Fruit fly (Drosophila melanogaster) whole organism, pupa: ENCODE data around the gene CG5446.

Experiments
- CG10348 ChIP-seq: fragments of 200-800 bp; sonication (Bioruptor generic); IDR thresholded peaks from 2 replicates; pipeline ENCODE4 v1.3.6; 2022; ENCODE audit warnings: missing biosample characterization, missing genetic modification characterization
- CG12605 ChIP-seq: fragments of 200-800 bp; sonication (Bioruptor generic); IDR thresholded peaks from 2 replicates; pipeline ENCODE4 v1.3.6; 2022; ENCODE audit warnings: missing biosample characterization, missing genetic modification characterization
- CG13204 ChIP-seq: fragments of 200-800 bp; sonication (Bioruptor generic); optimal IDR thresholded peaks from 2 replicates; lab custom pipeline; 2018; ENCODE audit warnings: missing biosample characterization, mild to moderate bottlenecking, missing genetic modification characterization, moderate library complexity
- CG14655 ChIP-seq: fragments of 200-800 bp; sonication (Bioruptor generic); optimal IDR thresholded peaks from 3 replicates; lab custom pipeline; 2017; ENCODE audit warnings: mild to moderate bottlenecking, missing biosample characterization, missing genetic modification reagents, missing genetic modification characterization
- CG15710 ChIP-seq: fragments of 200-800 bp; sonication (Bioruptor generic); optimal IDR thresholded peaks from 2 replicates; lab custom pipeline; 2018; ENCODE audit warnings: missing biosample characterization, mild to moderate bottlenecking, missing genetic modification characterization, moderate library complexity
- CG17806 ChIP-seq: fragments of 200-800 bp; sonication (Bioruptor generic); optimal IDR thresholded peaks from 2 replicates; lab custom pipeline; 2018; ENCODE audit warnings: missing biosample characterization, mild to moderate bottlenecking, missing genetic modification characterization, moderate library complexity
- CG32121 ChIP-seq: fragments of 200-800 bp; sonication (Bioruptor generic); IDR thresholded peaks from 2 replicates; pipeline ENCODE4 v1.3.6; 2022; ENCODE audit warnings: missing biosample characterization, missing genetic modification characterization
- CG34367 ChIP-seq: fragments of 200-800 bp; sonication (Bioruptor generic); optimal IDR thresholded peaks from 2 replicates; lab custom pipeline; 2018; ENCODE audit warnings: missing biosample characterization, mild to moderate bottlenecking, missing genetic modification characterization
- CG4496 ChIP-seq: fragments of 200-800 bp; sonication (Bioruptor generic); IDR thresholded peaks from 3 replicates; pipeline ENCODE4 v1.3.6; 2022; ENCODE audit warnings: missing biosample characterization, missing genetic modification characterization
- CG8159 ChIP-seq: fragments of 200-800 bp; sonication (Bioruptor generic); optimal IDR thresholded peaks from 3 replicates; lab custom pipeline; 2018; ENCODE audit warnings: missing biosample characterization, mild to moderate bottlenecking, missing genetic modification characterization, moderate library complexity
- CG8301 ChIP-seq: fragments of 200-800 bp; sonication (Bioruptor generic); optimal IDR thresholded peaks from 2 replicates; lab custom pipeline; 2018; ENCODE audit warnings: missing biosample characterization, mild to moderate bottlenecking, missing genetic modification characterization
- CG9948 ChIP-seq: fragments of 200-800 bp; sonication (Bioruptor generic); optimal IDR thresholded peaks from 2 replicates; lab custom pipeline; 2018; ENCODE audit warnings: missing biosample characterization, mild to moderate bottlenecking, missing genetic modification characterization, moderate library complexity
- D1 ChIP-seq: fragments of 200-800 bp; sonication (Bioruptor generic); optimal IDR thresholded peaks from 2 replicates; lab custom pipeline; 2018; ENCODE audit warnings: missing biosample characterization, mild to moderate bottlenecking, missing genetic modification characterization, moderate library complexity
- EcR ChIP-seq: fragments of 200-800 bp; sonication (Bioruptor generic); optimal IDR thresholded peaks from 3 replicates; lab custom pipeline; 2019; ENCODE audit warnings: missing biosample characterization, missing genetic modification characterization, mild to moderate bottlenecking, moderate library complexity, missing genetic modification reagents
- Ets98B ChIP-seq: fragments of 200-800 bp; sonication (Bioruptor generic); IDR thresholded peaks from 2 replicates; pipeline ENCODE4 v1.3.6; 2022; ENCODE audit warnings: missing biosample characterization, missing genetic modification characterization
- Pif1A ChIP-seq: fragments of 200-800 bp; sonication (Bioruptor generic); optimal IDR thresholded peaks from 3 replicates; lab custom pipeline; 2016; ENCODE audit warnings: missing biosample characterization, missing genetic modification characterization
- Pif1B ChIP-seq: fragments of 200-800 bp; sonication (Bioruptor generic); optimal IDR thresholded peaks from 3 replicates; lab custom pipeline; 2016; ENCODE audit warnings: missing biosample characterization, missing genetic modification characterization
- Snoo ChIP-seq: fragments of 200-800 bp; sonication (Bioruptor generic); optimal IDR thresholded peaks from 3 replicates; lab custom pipeline; 2017; ENCODE audit warnings: missing biosample characterization, mild to moderate bottlenecking, missing genetic modification characterization, inconsistent platforms
- fd96Ca ChIP-seq: fragments of 200-800 bp; sonication (Bioruptor generic); IDR thresholded peaks from 3 replicates; pipeline ENCODE4 v1.3.6; 2022; ENCODE audit warnings: missing biosample characterization, missing genetic modification characterization
- gl ChIP-seq: fragments of 200-800 bp; sonication (Bioruptor generic); optimal IDR thresholded peaks from 2 replicates; lab custom pipeline; 2018; ENCODE audit warnings: missing biosample characterization, mild to moderate bottlenecking, missing genetic modification characterization
- rn ChIP-seq: fragments of 200-800 bp; sonication (Bioruptor generic); IDR thresholded peaks from 2 replicates; pipeline ENCODE4 v1.3.6; 2022; ENCODE audit warnings: missing biosample characterization, missing genetic modification characterization

Gene CG5446

dm6 chr2L:12435428-12435827 lies 7.9 kb upstream of the CG5446 start:
- peak; percentile 76 for TF ChIP-seq EcR (GFP tag; lab: Kevin White, UChicago)
- no peak for TF ChIP-seq Ets98B (GFP tag; lab: Robert Waterston, UW)
- TF ChIP-seq, all 21 proteins: peak for 1

dm6 chr2L:12434535-12434938 lies 7.0 kb upstream of the CG5446 start, which contains the start of gene SC35:
SC35 (minus strand) TSS chr2L:12434665.
- TF ChIP-seq EcR (GFP tag; lab: Kevin White, UChicago): peak; percentile 54
- peak; percentile 55; the same call in 2 of the 3 replicates for TF ChIP-seq CG4496 (GFP tag; lab: Robert Waterston, UW)
- TF ChIP-seq CG13204 (GFP tag; lab: Kevin White, UChicago): no peak
- no peak for TF ChIP-seq CG8301 (tag; lab: Kevin White, UChicago)

- TF ChIP-seq CG4496 (GFP tag; lab: Robert Waterston, UW) (0 out of 3 replicates have a peak, but pooled peaks have one; percentile 25), CG32121 (peak; percentile 56), Pif1B (peak; percentile 22), D1 (no peak), CG13204 (GFP tag; lab: Kevin White, UChicago) (no peak), rn (GFP tag; lab: Robert Waterston, UW) (no peak; the same call in 1 of the 2 replicates), EcR (GFP tag; lab: Kevin White, UChicago) (no peak), Ets98B (GFP tag; lab: Robert Waterston, UW) (peak; percentile 59; the same call in 1 of the 2 replicates), gl (tag; lab: Kevin White, UChicago) (no peak), CG34367 (tag; lab: Kevin White, UChicago) (peak; percentile 56), fd96Ca (peak; percentile 10; the same call in 2 of the 3 replicates), CG8159 (tag; lab: Kevin White, UChicago) (peak; percentile 78), CG8301 (tag; lab: Kevin White, UChicago) (peak; percentile 33), CG10348 (peak; percentile 24; the same call in 1 of the 2 replicates), CG15710 (tag; lab: Kevin White, UChicago) (peak; percentile 73), Snoo (tag; lab: Kevin White, UChicago) (peak; percentile 46), CG17806 (peak; percentile 56), CG12605 (peak; percentile 13), CG9948 (peak; percentile 64)
- TF ChIP-seq, all 21 proteins: peak for 14
Observed at dm6 chr2L:12433712-12434534, 6.4 kb upstream of the CG5446 start, which contains the start of gene eRF3. eRF3 (plus strand) TSS chr2L:12434452.

dm6 chr2L:12430792-12431191 lies 3.3 kb upstream of the CG5446 start, which contains the start of gene CG5435:
CG5435 (minus strand) TSS chr2L:12430892.
- TF ChIP-seq CG9948: no peak
- TF ChIP-seq Ets98B (GFP tag; lab: Robert Waterston, UW): no peak
- no peak for TF ChIP-seq CG14655 (GFP tag; lab: Kevin White, UChicago)
- no peak for TF ChIP-seq gl (tag; lab: Kevin White, UChicago)
- TF ChIP-seq fd96Ca: no peak
- no peak for TF ChIP-seq CG8159 (tag; lab: Kevin White, UChicago)
- no peak for TF ChIP-seq Snoo (tag; lab: Kevin White, UChicago)

- peak; percentile 9 for TF ChIP-seq CG15710 (tag; lab: Kevin White, UChicago)
- TF ChIP-seq Snoo (tag; lab: Kevin White, UChicago): peak; percentile 42
- no peak for TF ChIP-seq CG10348
Observed at dm6 chr2L:12424555-12424954, 3.0 kb downstream of the CG5446 start, which contains the start of gene Fam92. Fam92 (plus strand) TSS chr2L:12424904.

dm6 chr2L:12423106-12423836 lies 4.2 kb downstream of the CG5446 start, which contains the start of gene vir-1:
vir-1 (minus strand) TSS chr2L:12423439.
- TF ChIP-seq Pif1A (GFP tag; lab: Kevin White, UChicago): peak; percentile 3
- no peak for TF ChIP-seq CG13204 (GFP tag; lab: Kevin White, UChicago)
- TF ChIP-seq CG4496 (GFP tag; lab: Robert Waterston, UW): 0 out of 3 replicates have a peak, but pooled peaks have one; percentile 32
- TF ChIP-seq CG12605: no peak
- TF ChIP-seq Snoo (tag; lab: Kevin White, UChicago): no peak
- TF ChIP-seq, all 21 proteins: peak for 2
